Fruit fly (Drosophila melanogaster): Measurements from ENCODE around the gene CG16984.

The CG16984 gene

dm6 chr3L:2614222-2614621 is 18.6 kb downstream of the CG16984 start (continued):
- TF ChIP-seq Blimp-1 (GFP tag; optimal IDR thresholded peaks at IDR 0.05) = no peak
- no peak for TF ChIP-seq cyc (GFP tag; optimal IDR thresholded peaks at IDR 0.05)
- no peak for TF ChIP-seq Lpt (GFP tag; optimal IDR thresholded peaks at IDR 0.05)
- no peak for TF ChIP-seq eg (GFP tag; IDR thresholded peaks at IDR 0.05)
- no peak for TF ChIP-seq CG11762 (GFP tag; optimal IDR thresholded peaks at IDR 0.05; ENCODE audit: insufficient read depth)
- TF ChIP-seq CG34406 (GFP tag; optimal IDR thresholded peaks at IDR 0.05) = no peak
- peak; percentile 14 for TF ChIP-seq CG10669 (GFP tag; optimal IDR thresholded peaks at IDR 0.05)
- peak; percentile 14 for TF ChIP-seq esn (GFP tag; optimal IDR thresholded peaks at IDR 0.05)
- peak; percentile 21 for TF ChIP-seq CG6276 (GFP tag; optimal IDR thresholded peaks at IDR 0.05)

dm6 chr3L:2629964-2630363 is 34.4 kb downstream of the CG16984 start, which contains the start of gene Pxn:
TSS of gene Pxn (minus strand) at chr3L:2630064.
- TF ChIP-seq Hr38 (GFP tag; optimal IDR thresholded peaks at IDR 0.05) (no peak), Eip78C (GFP tag) (peak; percentile 5)

- no peak for TF ChIP-seq CG11294 (GFP tag; IDR thresholded peaks at IDR 0.05)
- TF ChIP-seq Ets21C (GFP tag; optimal IDR thresholded peaks at IDR 0.05) = peak; percentile 20
- peak; percentile 100 for TF ChIP-seq CG6808 (GFP tag; optimal IDR thresholded peaks at IDR 0.05)
- no peak for TF ChIP-seq dsx (GFP tag; optimal IDR thresholded peaks at IDR 0.05; ENCODE audit: poor library complexity, severe bottlenecking)
- peak; percentile 69 for TF ChIP-seq Eip78C (GFP tag)
- TF ChIP-seq svp (GFP tag) = peak; percentile 80
- TF ChIP-seq CG15336 (GFP tag; IDR thresholded peaks at IDR 0.05) = no peak
- TF ChIP-seq Hr38 (GFP tag; optimal IDR thresholded peaks at IDR 0.05) = no peak
- no peak for TF ChIP-seq Sox15 (GFP tag; optimal IDR thresholded peaks at IDR 0.05)
- TF ChIP-seq CG32006 (GFP tag; optimal IDR thresholded peaks at IDR 0.05) = peak; percentile 14
- no peak for TF ChIP-seq Eip93F (GFP tag; optimal IDR thresholded peaks at IDR 0.05)
- no peak for TF ChIP-seq CG8119 (GFP tag; IDR thresholded peaks at IDR 0.05)
- TF ChIP-seq CG8632 (GFP tag; optimal IDR thresholded peaks at IDR 0.05) = peak; percentile 26
- peak; percentile 70 for TF ChIP-seq Met (GFP tag; optimal IDR thresholded peaks at IDR 0.05)
- TF ChIP-seq CG3919 (GFP tag; optimal IDR thresholded peaks at IDR 0.05) = peak; percentile 66
- no peak for TF ChIP-seq CG11902 (GFP tag; optimal IDR thresholded peaks at IDR 0.05)
- peak; percentile 53 for TF ChIP-seq topi (GFP tag; optimal IDR thresholded peaks at IDR 0.05)
- TF ChIP-seq CG16779 (tag; optimal IDR thresholded peaks at IDR 0.05) = no peak
- peak in 1 of 2 experiments; percentile 6 for TF ChIP-seq salr (GFP tag; optimal IDR thresholded peaks at IDR 0.05)
- peak; percentile 65 for TF ChIP-seq esn (GFP tag; optimal IDR thresholded peaks at IDR 0.05)
- TF ChIP-seq Sox102F (GFP tag; optimal IDR thresholded peaks at IDR 0.05) = peak; percentile 66
- TF ChIP-seq pdm3 (GFP tag; optimal IDR thresholded peaks at IDR 0.05) = peak; percentile 62
- no peak for TF ChIP-seq fd85E (GFP tag; optimal IDR thresholded peaks at IDR 0.05)
- TF ChIP-seq Eip75B (GFP tag; optimal IDR thresholded peaks at IDR 0.05) = peak; percentile 61
- TF ChIP-seq CG10631 (GFP tag; optimal IDR thresholded peaks at IDR 0.05) = peak; percentile 55
- no peak for TF ChIP-seq CG6163 (GFP tag; IDR thresholded peaks at IDR 0.05)
- TF ChIP-seq CG8319 (GFP tag; optimal IDR thresholded peaks at IDR 0.05) = peak; percentile 29
- TF ChIP-seq Sox14 (GFP tag; optimal IDR thresholded peaks at IDR 0.05) = peak; percentile 57
- TF ChIP-seq CG6276 (GFP tag; optimal IDR thresholded peaks at IDR 0.05) = no peak
- no peak for TF ChIP-seq CG9139 (GFP tag; optimal IDR thresholded peaks at IDR 0.05)
- no peak for TF ChIP-seq CG1621 (tag; optimal IDR thresholded peaks at IDR 0.05)
- no peak for TF ChIP-seq CG4318 (GFP tag; optimal IDR thresholded peaks at IDR 0.05)
- peak in 1 of 2 experiments; percentile 20 for TF ChIP-seq ss (GFP tag; optimal IDR thresholded peaks at IDR 0.05)
- no peak for TF ChIP-seq CG6854 (GFP tag; optimal IDR thresholded peaks at IDR 0.05)
- peak; percentile 54 for TF ChIP-seq CG31627 (GFP tag; optimal IDR thresholded peaks at IDR 0.05)
- peak; percentile 34 for TF ChIP-seq CG7368 (GFP tag; optimal IDR thresholded peaks at IDR 0.05)
- peak; percentile 52 for TF ChIP-seq acj6 (GFP tag; optimal IDR thresholded peaks at IDR 0.05)
- peak; percentile 61 for TF ChIP-seq cyc (GFP tag; optimal IDR thresholded peaks at IDR 0.05)
- TF ChIP-seq OdsH (GFP tag; optimal IDR thresholded peaks at IDR 0.05) = peak; percentile 61
- TF ChIP-seq Smox (GFP tag; optimal IDR thresholded peaks at IDR 0.05) = peak; percentile 60
- peak; percentile 40; the same call in 1 of the 3 replicates for TF ChIP-seq eg (GFP tag; IDR thresholded peaks at IDR 0.05)
- no peak for TF ChIP-seq Lpt (GFP tag; optimal IDR thresholded peaks at IDR 0.05)
- TF ChIP-seq Blimp-1 (GFP tag; optimal IDR thresholded peaks at IDR 0.05) = no peak
- no peak for TF ChIP-seq CG3032 (tag; optimal IDR thresholded peaks at IDR 0.05)
- TF ChIP-seq CG11762 (GFP tag; optimal IDR thresholded peaks at IDR 0.05; ENCODE audit: insufficient read depth) = no peak
Measured at dm6 chr3L:2631406-2631805, 35.8 kb downstream of the CG16984 start, which contains the start of the genes CG42245 and MEP-1. TSS of gene CG42245 (plus strand) at chr3L:2631715. TSS of gene MEP-1 (plus strand) at chr3L:2631715.

All from whole organism, prepupa.